Fruit fly (Drosophila melanogaster): Measurements from ENCODE around the gene CG6972.

DNA sequence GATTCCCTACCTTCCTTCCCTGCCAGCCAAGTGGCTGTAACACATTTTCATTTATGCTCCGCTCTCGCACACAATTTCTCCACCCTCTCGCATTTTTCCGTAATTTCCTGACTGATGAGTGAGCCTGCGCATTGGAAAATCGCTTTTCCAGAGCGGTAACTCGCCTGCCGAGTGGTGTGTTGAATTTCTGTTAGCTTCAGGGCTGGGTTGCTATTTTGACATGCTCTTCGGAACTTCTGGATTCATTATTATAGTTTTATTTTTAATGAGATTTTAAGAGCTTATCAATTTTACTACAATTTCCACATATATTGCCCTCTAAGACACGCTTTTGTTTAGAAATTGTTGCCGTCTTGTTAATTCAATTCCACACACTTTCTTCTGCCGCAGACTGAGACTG lies 51.1 kb downstream of the CG6972 start:
- no peak for TF ChIP-seq spab (GFP tag; optimal IDR thresholded peaks at IDR 0.05)
- TF ChIP-seq pdm3 (GFP tag; optimal IDR thresholded peaks at IDR 0.05), result no peak
- TF ChIP-seq CG9139 (GFP tag; optimal IDR thresholded peaks at IDR 0.05), result no peak
- TF ChIP-seq achi (GFP tag; optimal IDR thresholded peaks at IDR 0.05), result no peak
- peak; percentile 35 for TF ChIP-seq svp (GFP tag)
- 0 out of 3 replicates have a peak, but pooled peaks have one; percentile 12 for TF ChIP-seq eg (GFP tag; IDR thresholded peaks at IDR 0.05)
- TF ChIP-seq CG15336 (GFP tag; IDR thresholded peaks at IDR 0.05), result no peak
- no peak for TF ChIP-seq Gug (GFP tag; IDR thresholded peaks at IDR 0.05)
- TF ChIP-seq CG10669 (GFP tag; optimal IDR thresholded peaks at IDR 0.05), result no peak
- no peak for TF ChIP-seq CG16779 (tag; optimal IDR thresholded peaks at IDR 0.05)
- no peak for TF ChIP-seq CG11762 (GFP tag; optimal IDR thresholded peaks at IDR 0.05; ENCODE audit: insufficient read depth)

Measured in whole organism, prepupa.